Worm (Caenorhabditis elegans): ENCODE data around the gene T05C12.9.

- no peak for TF ChIP-seq lin-35 (GFP tag; optimal IDR thresholded peaks at IDR 0.05)
- TF ChIP-seq F55B11.4 (tag; optimal IDR thresholded peaks at IDR 0.05; ENCODE audit: borderline replicate concordance, insufficient read depth) = no peak
- no peak for TF ChIP-seq somi-1 (GFP tag; optimal IDR thresholded peaks at IDR 0.05)
- no peak for TF ChIP-seq bed-1 (GFP tag; IDR thresholded peaks at IDR 0.05)
- no peak for TF ChIP-seq unc-130 (GFP tag; optimal IDR thresholded peaks at IDR 0.05)
- no peak for TF ChIP-seq pha-4 (tag; optimal IDR thresholded peaks at IDR 0.05)
- TF ChIP-seq ztf-28 (GFP tag; IDR thresholded peaks at IDR 0.05) = no peak
- no peak for TF ChIP-seq athp-1 (tag; optimal IDR thresholded peaks at IDR 0.05)
Measured at ce11 chrII:8162120-8162648, 30.8 kb downstream of the T05C12.9 start, which contains the start of the genes emb-27 and rrf-3.

All from whole organism, young adult.